Worm (Caenorhabditis elegans) whole organism, L1 larva: ENCODE results near the gene Y42G9A.3.

Source experiments
- aha-1 ChIP-seq: fragments of 150-350 bp; optimal IDR thresholded peaks from 2 replicates; lab custom pipeline; 2014; ENCODE audit warnings: missing biosample characterization, missing genetic modification characterization
- ama-1 ChIP-seq: fragments of 150-350 bp; optimal IDR thresholded peaks from 2 replicates; lab custom pipeline; 2014
- blmp-1 ChIP-seq: fragments of 150-350 bp; optimal IDR thresholded peaks from 2 replicates; lab custom pipeline; 2014; ENCODE audit warnings: missing biosample characterization, missing genetic modification characterization
- ceh-8 ChIP-seq: fragments of 200-800 bp; sonication (Bioruptor generic); optimal IDR thresholded peaks from 2 replicates; lab custom pipeline; 2018; ENCODE audit warnings: mild to moderate bottlenecking, missing genetic modification characterization, moderate library complexity, missing compliant biosample characterization
- ceh-82 ChIP-seq, 3 experiments: fragments of 150-350 bp in 1 of 3; sonication (generic microtip) in 2 of 3; optimal IDR thresholded peaks; 2 replicates each; lab custom pipeline; 2014 to 2017; ENCODE audit warnings: missing biosample characterization in 3 of 3, missing genetic modification characterization in 3 of 3
- ceh-90 ChIP-seq: sonication (generic microtip); optimal IDR thresholded peaks from 2 replicates; lab custom pipeline; 2016; ENCODE audit warnings: missing genetic modification characterization, missing compliant biosample characterization
- dpl-1 ChIP-seq, 3 experiments: fragments of 150-350 bp in 2 of 3; sonication (generic microtip) in 1 of 3; optimal IDR thresholded peaks; 2 replicates each; lab custom pipeline; 2014 to 2017; ENCODE audit warnings: missing biosample characterization in 3 of 3, missing genetic modification characterization in 3 of 3, missing genetic modification reagents in 3 of 3
- dsc-1 ChIP-seq: sonication (generic microtip); optimal IDR thresholded peaks from 2 replicates; lab custom pipeline; 2016; ENCODE audit warnings: mild to moderate bottlenecking, missing genetic modification characterization, missing compliant biosample characterization
- efl-3 ChIP-seq: fragments of 200-800 bp; sonication (Bioruptor generic); optimal IDR thresholded peaks from 2 replicates; lab custom pipeline; 2018; ENCODE audit warnings: mild to moderate bottlenecking, missing genetic modification characterization, missing compliant biosample characterization
- elt-2 ChIP-seq: sonication (generic microtip); optimal IDR thresholded peaks from 2 replicates; lab custom pipeline; 2016; ENCODE audit warnings: missing genetic modification characterization, mild to moderate bottlenecking, inconsistent platforms, missing compliant biosample characterization, missing genetic modification reagents
- fkh-10 ChIP-seq: sonication (generic microtip); optimal IDR thresholded peaks from 2 replicates; lab custom pipeline; 2017; ENCODE audit warnings: missing biosample characterization, missing genetic modification reagents, missing genetic modification characterization
- fkh-4 ChIP-seq: sonication (generic microtip); optimal IDR thresholded peaks from 2 replicates; lab custom pipeline; 2016; ENCODE audit warnings: missing compliant biosample characterization, missing genetic modification characterization, borderline replicate concordance
- fkh-8 ChIP-seq: sonication (generic microtip); optimal IDR thresholded peaks from 2 replicates; lab custom pipeline; 2016; ENCODE audit warnings: mild to moderate bottlenecking, missing genetic modification characterization, missing compliant biosample characterization
- hlh-17 ChIP-seq: fragments of 200-800 bp; sonication (Bioruptor generic); optimal IDR thresholded peaks from 2 replicates; lab custom pipeline; 2018; ENCODE audit warnings: missing genetic modification characterization, mild to moderate bottlenecking, missing compliant biosample characterization, moderate library complexity, borderline replicate concordance
- hpl-2 ChIP-seq: fragments of 150-350 bp; optimal IDR thresholded peaks from 2 replicates; lab custom pipeline; 2014; ENCODE audit warnings: missing biosample characterization, missing genetic modification reagents, missing genetic modification characterization
- irx-1 ChIP-seq: sonication (generic microtip); optimal IDR thresholded peaks from 2 replicates; lab custom pipeline; 2016; ENCODE audit warnings: missing genetic modification characterization, missing compliant biosample characterization
- isw-1 ChIP-seq: fragments of 200-800 bp; sonication (Bioruptor generic); IDR thresholded peaks from 2 replicates; pipeline ENCODE4 v1.3.6; 2022; ENCODE audit warnings: missing genetic modification characterization, missing compliant biosample characterization
- lin-14 ChIP-seq: fragments of 200-800 bp; sonication (Bioruptor generic); optimal IDR thresholded peaks from 2 replicates; lab custom pipeline; 2018; ENCODE audit warnings: mild to moderate bottlenecking, missing genetic modification characterization, moderate library complexity, missing compliant biosample characterization
- lsy-2 ChIP-seq, 2 experiments: fragments of 150-350 bp; optimal IDR thresholded peaks; 2 replicates each; lab custom pipeline; 2014; ENCODE audit warnings: missing biosample characterization in 2 of 2, missing genetic modification characterization in 2 of 2
- mab-9 ChIP-seq: fragments of 200-800 bp; sonication (Bioruptor generic); IDR thresholded peaks from 2 replicates; pipeline ENCODE4 v1.3.6; 2022; ENCODE audit warnings: missing genetic modification reagents, missing genetic modification characterization, missing compliant biosample characterization
- mef-2 ChIP-seq: fragments of 150-350 bp; optimal IDR thresholded peaks from 2 replicates; lab custom pipeline; 2014; ENCODE audit warnings: missing biosample characterization, missing genetic modification characterization
- mep-1 ChIP-seq: fragments of 150-350 bp; optimal IDR thresholded peaks from 2 replicates; lab custom pipeline; 2014; ENCODE audit warnings: missing biosample characterization, missing genetic modification characterization
- nhr-19 ChIP-seq: fragments of 200-800 bp; sonication (Bioruptor generic); conservative IDR thresholded peaks from 2 replicates; pipeline ENCODE4 v1.3.6; 2022; ENCODE audit warnings: missing genetic modification characterization, missing compliant biosample characterization
- nhr-20 ChIP-seq: sonication (generic microtip); optimal IDR thresholded peaks from 2 replicates; lab custom pipeline; 2016; ENCODE audit warnings: mild to moderate bottlenecking, missing genetic modification characterization, missing compliant biosample characterization
- nhr-47 ChIP-seq: sonication (generic microtip); optimal IDR thresholded peaks from 2 replicates; lab custom pipeline; 2016; ENCODE audit warnings: mild to moderate bottlenecking, missing genetic modification characterization, moderate library complexity, missing compliant biosample characterization
- nhr-71 ChIP-seq: sonication (generic microtip); optimal IDR thresholded peaks from 2 replicates; lab custom pipeline; 2016; ENCODE audit warnings: mild to moderate bottlenecking, missing genetic modification characterization, moderate library complexity, missing compliant biosample characterization
- nhr-77 ChIP-seq: fragments of 150-350 bp; optimal IDR thresholded peaks from 2 replicates; lab custom pipeline; 2014; ENCODE audit warnings: missing biosample characterization, missing genetic modification characterization
- nhr-85 ChIP-seq: sonication (generic microtip); peaks from one replicate; lab custom pipeline; 2016; ENCODE audit warnings: missing genetic modification characterization, inconsistent platforms, missing compliant biosample characterization
- pax-3 ChIP-seq: fragments of 200-800 bp; sonication (Bioruptor generic); optimal IDR thresholded peaks from 2 replicates; lab custom pipeline; 2018; ENCODE audit warnings: mild to moderate bottlenecking, missing genetic modification characterization, moderate library complexity, missing compliant biosample characterization
- pqm-1 ChIP-seq: sonication (generic microtip); optimal IDR thresholded peaks from 3 replicates; lab custom pipeline; 2017; ENCODE audit warnings: missing biosample characterization, missing genetic modification characterization
- snu-23 ChIP-seq: sonication (generic microtip); optimal IDR thresholded peaks from 2 replicates; lab custom pipeline; 2016; ENCODE audit warnings: missing genetic modification characterization, missing compliant biosample characterization
- sox-4 ChIP-seq: sonication (generic microtip); optimal IDR thresholded peaks from 2 replicates; lab custom pipeline; 2016; ENCODE audit warnings: missing genetic modification characterization, missing compliant biosample characterization
- sup-37 ChIP-seq: fragments of 200-800 bp; sonication (Bioruptor generic); optimal IDR thresholded peaks from 2 replicates; lab custom pipeline; 2018; ENCODE audit warnings: mild to moderate bottlenecking, missing genetic modification characterization, missing compliant biosample characterization
- swsn-7 ChIP-seq: sonication (generic microtip); optimal IDR thresholded peaks from 2 replicates; lab custom pipeline; 2016; ENCODE audit warnings: missing genetic modification characterization, missing compliant biosample characterization
- tbx-2 ChIP-seq: sonication (generic microtip); optimal IDR thresholded peaks from 2 replicates; lab custom pipeline; 2016; ENCODE audit warnings: missing genetic modification characterization, missing compliant biosample characterization
- tlp-1 ChIP-seq: fragments of 150-350 bp; optimal IDR thresholded peaks from 2 replicates; lab custom pipeline; 2014; ENCODE audit warnings: missing biosample characterization, missing genetic modification characterization
- unc-86 ChIP-seq: sonication (generic microtip); optimal IDR thresholded peaks from 2 replicates; lab custom pipeline; 2016; ENCODE audit warnings: missing genetic modification characterization, missing compliant biosample characterization
- xbp-1 ChIP-seq: sonication (generic microtip); optimal IDR thresholded peaks from 2 replicates; lab custom pipeline; 2016; ENCODE audit warnings: missing genetic modification characterization, missing compliant biosample characterization
- zip-4 ChIP-seq: fragments of 200-800 bp; sonication (Bioruptor generic); optimal IDR thresholded peaks from 2 replicates; lab custom pipeline; 2018; ENCODE audit warnings: mild to moderate bottlenecking, missing genetic modification characterization, moderate library complexity, missing compliant biosample characterization
- ztf-11 ChIP-seq, 2 experiments: sonication (generic microtip); optimal IDR thresholded peaks; 2 replicates each; lab custom pipeline; 2016 to 2017; ENCODE audit warnings: missing genetic modification characterization in 2 of 2, missing biosample characterization in 1 of 2, missing compliant biosample characterization in 1 of 2

The Y42G9A.3 gene

ce11 chrIII:6132068-6132467 is 14.0 kb upstream of the Y42G9A.3 start:
- TF ChIP-seq blmp-1, result peak; percentile 69
- peak; percentile 53 for TF ChIP-seq nhr-71
- TF ChIP-seq nhr-77, result peak; percentile 9
- TF ChIP-seq snu-23 (GFP tag; lab: Kevin White, UChicago), result peak; percentile 9
- TF ChIP-seq sox-4, result no peak
- no peak for TF ChIP-seq fkh-4 (tag; lab: Kevin White, UChicago)
- TF ChIP-seq ceh-90 (tag; lab: Kevin White, UChicago), result no peak
- no peak for TF ChIP-seq aha-1 (tag; lab: Kevin White, UChicago)
- TF ChIP-seq efl-3 (GFP tag; lab: Kevin White, UChicago), result peak; percentile 43
- TF ChIP-seq lsy-2 (tag; optimal IDR thresholded peaks at IDR 0.05; lab: Kevin White, UChicago), result peak in 1 of 2 experiments; percentile 6
- peak; percentile 91 for TF ChIP-seq nhr-85 (tag; lab: Kevin White, UChicago)
- TF ChIP-seq nhr-20, result peak; percentile 36
- TF ChIP-seq ztf-11 (tag; optimal IDR thresholded peaks at IDR 0.05; lab: Kevin White, UChicago), result no peak
- TF ChIP-seq mep-1 (tag; lab: Kevin White, UChicago), result peak; percentile 58
- peak; percentile 81 for TF ChIP-seq lin-14 (GFP tag; lab: Kevin White, UChicago)

DNA sequence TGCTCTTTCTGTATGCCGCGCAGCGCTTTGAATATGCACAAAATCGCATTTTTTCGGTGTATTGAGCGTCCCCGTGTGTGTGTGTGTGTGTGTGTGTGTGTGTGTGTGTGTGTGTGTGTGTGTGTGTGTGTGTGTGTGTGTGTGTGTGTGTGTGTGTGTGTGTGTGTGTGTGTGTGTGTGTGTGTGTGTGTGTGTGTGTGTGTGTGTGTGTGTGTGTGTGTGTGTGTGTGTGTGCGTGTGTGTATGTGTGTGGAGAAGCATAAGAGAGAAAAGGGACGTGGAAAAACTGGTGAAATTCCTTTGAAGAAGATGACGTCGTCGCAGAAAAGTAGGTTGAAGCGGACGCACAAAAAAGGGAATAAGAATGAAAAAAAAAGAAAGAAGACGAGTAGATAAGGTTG is 12.7 kb upstream of the Y42G9A.3 start:
- TF ChIP-seq swsn-7, result peak; percentile 62
- TF ChIP-seq hlh-17 (GFP tag; lab: Kevin White, UChicago), result peak; percentile 60
- TF ChIP-seq zip-4 (GFP tag; lab: Kevin White, UChicago), result peak; percentile 50
- TF ChIP-seq blmp-1, result peak; percentile 49
- peak; percentile 65 for TF ChIP-seq fkh-10
- peak; percentile 41 for TF ChIP-seq nhr-71
- peak; percentile 42; the same call in 1 of the 2 replicates for TF ChIP-seq nhr-19
- TF ChIP-seq lin-14 (GFP tag; lab: Kevin White, UChicago), result peak; percentile 94
- TF ChIP-seq dpl-1 (GFP tag; optimal IDR thresholded peaks at IDR 0.05; lab: Kevin White, UChicago), result peak in 1 of 3 experiments; percentile 1
- TF ChIP-seq ceh-82 (tag; optimal IDR thresholded peaks at IDR 0.05; lab: Kevin White, UChicago), result peak in 1 of 3 experiments; percentile 2
- peak; percentile 44 for TF ChIP-seq tbx-2 (tag; lab: Kevin White, UChicago)
- TF ChIP-seq fkh-8, result peak; percentile 73
- TF ChIP-seq unc-86 (tag; lab: Kevin White, UChicago), result peak; percentile 70
- TF ChIP-seq nhr-47, result peak; percentile 70
- TF ChIP-seq isw-1, result 0 out of 2 replicates have a peak, but pooled peaks have one; percentile 22
- peak; percentile 79 for TF ChIP-seq nhr-85 (tag; lab: Kevin White, UChicago)
- peak; percentile 79 for TF ChIP-seq ceh-8
- peak in 1 of 2 experiments; percentile 21 for TF ChIP-seq lsy-2 (tag; optimal IDR thresholded peaks at IDR 0.05; lab: Kevin White, UChicago)
- TF ChIP-seq irx-1 (tag; lab: Kevin White, UChicago), result peak; percentile 46
- peak; percentile 40 for TF ChIP-seq elt-2 (tag; lab: Kevin White, UChicago)
- peak; percentile 75 for TF ChIP-seq pax-3 (tag; lab: Kevin White, UChicago)
- peak; percentile 5 for TF ChIP-seq xbp-1 (tag; lab: Kevin White, UChicago)
- TF ChIP-seq, all 84 proteins: peak for 22; not testable (repeated sequence) for 62

- peak; percentile 75 for TF ChIP-seq dsc-1 (tag; lab: Kevin White, UChicago)
- TF ChIP-seq hpl-2 (GFP tag; lab: Kevin White, UChicago), result no peak
Measured at ce11 chrIII:6134111-6134510, 11.9 kb upstream of the Y42G9A.3 start.

- TF ChIP-seq pqm-1 (tag; lab: Kevin White, UChicago) (no peak), mab-9 (GFP tag; lab: Robert Waterston, UW) (no peak), fkh-10 (peak; percentile 68), ama-1 (lab: Kevin White, UChicago) (no peak), ceh-82 (tag; optimal IDR thresholded peaks at IDR 0.05; lab: Kevin White, UChicago) (peak in 1 of 3 experiments; percentile 57), ceh-8 (no peak), tbx-2 (tag; lab: Kevin White, UChicago) (peak; percentile 20), nhr-71 (peak; percentile 15), lin-14 (GFP tag; lab: Kevin White, UChicago) (peak; percentile 83), sup-37 (GFP tag; lab: Kevin White, UChicago) (no peak), swsn-7 (peak; percentile 5), tlp-1 (tag; lab: Kevin White, UChicago) (no peak), mef-2 (tag; lab: Kevin White, UChicago) (no peak)
Measured at ce11 chrIII:6135211-6135610, 10.8 kb upstream of the Y42G9A.3 start.
